Fruit fly (Drosophila melanogaster) whole organism, adult: Measurements from ENCODE around the gene Ae2.

ENCODE experiments used
- CG12768 ChIP-seq: fragments of 200-800 bp; sonication (Bioruptor generic); optimal IDR thresholded peaks from 2 replicates; lab custom pipeline; 2017; ENCODE audit warnings: missing biosample characterization, missing genetic modification characterization, mild to moderate bottlenecking, moderate library complexity, missing genetic modification reagents
- CG5204 ChIP-seq: fragments of 200-800 bp; sonication (Bioruptor generic); optimal IDR thresholded peaks from 2 replicates; lab custom pipeline; 2016; ENCODE audit warnings: missing biosample characterization, missing genetic modification characterization
- Hr96 ChIP-seq: fragments of 200-800 bp; sonication (Bioruptor generic); optimal IDR thresholded peaks from 2 replicates; lab custom pipeline; 2016; ENCODE audit warnings: missing biosample characterization, missing genetic modification characterization
- Mnt ChIP-seq: fragments of 200-800 bp; sonication (Bioruptor generic); optimal IDR thresholded peaks from 2 replicates; lab custom pipeline; 2016; ENCODE audit warnings: missing biosample characterization, mild to moderate bottlenecking, missing genetic modification characterization
- cic ChIP-seq: fragments of 200-800 bp; sonication (Bioruptor generic); optimal IDR thresholded peaks from 2 replicates; lab custom pipeline; 2017; ENCODE audit warnings: missing biosample characterization, mild to moderate bottlenecking, missing genetic modification characterization, moderate library complexity
- cnc ChIP-seq, 2 experiments: fragments of >200 bp; optimal IDR thresholded peaks; 2 replicates each; lab custom pipeline; 2017
- tj ChIP-seq: fragments of 200-800 bp; sonication (Bioruptor generic); optimal IDR thresholded peaks from 3 replicates; lab custom pipeline; 2017; ENCODE audit warnings: missing biosample characterization, mild to moderate bottlenecking, missing genetic modification characterization, moderate library complexity
- toe ChIP-seq: fragments of 200-800 bp; sonication (Bioruptor generic); optimal IDR thresholded peaks from 2 replicates; lab custom pipeline; 2016; ENCODE audit warnings: missing biosample characterization, missing genetic modification characterization

- TF ChIP-seq CG12768 (GFP tag; lab: Kevin White, UChicago): no peak
- no peak for TF ChIP-seq CG5204 (GFP tag; lab: Kevin White, UChicago)
- TF ChIP-seq cic: no peak
- TF ChIP-seq toe (GFP tag; lab: Kevin White, UChicago): no peak
- no peak for TF ChIP-seq Hr96 (GFP tag; lab: Kevin White, UChicago)
- no peak for TF ChIP-seq cnc (optimal IDR thresholded peaks at IDR 0.05; lab: Kevin White, UChicago)
- TF ChIP-seq Mnt (GFP tag; lab: Kevin White, UChicago): no peak
- TF ChIP-seq tj: no peak
Observed at dm6 chr3L:9829154-9829553, 65.8 kb downstream of the Ae2 start.
